Worm (Caenorhabditis elegans) whole organism, L2 larva: ENCODE data around the gene W06A7.2.

Source experiments
- F13H6.1 ChIP-seq: sonication (generic microtip); optimal IDR thresholded peaks from 2 replicates; lab custom pipeline; 2016; ENCODE audit warnings: missing genetic modification characterization, missing compliant biosample characterization
- ZK546.5 ChIP-seq: sonication (generic microtip); optimal IDR thresholded peaks from 2 replicates; lab custom pipeline; 2017; ENCODE audit warnings: missing biosample characterization, missing genetic modification characterization
- alr-1 ChIP-seq: fragments of 150-350 bp; optimal IDR thresholded peaks from 2 replicates; lab custom pipeline; 2014; ENCODE audit warnings: missing biosample characterization, missing genetic modification characterization
- aly-2 ChIP-seq: fragments of 150-350 bp; optimal IDR thresholded peaks from 2 replicates; lab custom pipeline; 2014; ENCODE audit warnings: missing biosample characterization, missing genetic modification characterization
- ama-1 ChIP-seq: fragments of 150-350 bp; optimal IDR thresholded peaks from 2 replicates; lab custom pipeline; 2018; ENCODE audit warnings: inconsistent platforms
- blmp-1 ChIP-seq: sonication (generic microtip); optimal IDR thresholded peaks from 2 replicates; lab custom pipeline; 2017; ENCODE audit warnings: missing genetic modification characterization, mild to moderate bottlenecking, missing compliant biosample characterization, antibody characterized with exemption, moderate library complexity; ENCODE audit not compliant: insufficient read depth
- ceh-16 ChIP-seq: fragments of 150-350 bp; optimal IDR thresholded peaks from 2 replicates; lab custom pipeline; 2014; ENCODE audit warnings: missing biosample characterization, missing genetic modification characterization
- dmd-4 ChIP-seq: sonication (generic microtip); optimal IDR thresholded peaks from 2 replicates; lab custom pipeline; 2017; ENCODE audit warnings: missing biosample characterization, missing genetic modification characterization
- egl-27 ChIP-seq: sonication (generic microtip); optimal IDR thresholded peaks from 3 replicates; lab custom pipeline; 2017; ENCODE audit warnings: missing biosample characterization, missing genetic modification reagents, missing genetic modification characterization
- elt-1 ChIP-seq: fragments of 150-350 bp; optimal IDR thresholded peaks from 2 replicates; lab custom pipeline; 2014; ENCODE audit warnings: missing biosample characterization, missing genetic modification characterization
- elt-3 ChIP-seq: sonication (generic microtip); optimal IDR thresholded peaks from 2 replicates; lab custom pipeline; 2017; ENCODE audit warnings: missing biosample characterization, missing genetic modification characterization
- fos-1 ChIP-seq: fragments of 150-350 bp; optimal IDR thresholded peaks from 2 replicates; lab custom pipeline; 2014; ENCODE audit warnings: missing biosample characterization, missing genetic modification characterization
- gmeb-1 ChIP-seq: fragments of 150-350 bp; optimal IDR thresholded peaks from 2 replicates; lab custom pipeline; 2014; ENCODE audit warnings: missing biosample characterization, missing genetic modification characterization
- lin-11 ChIP-seq: fragments of 150-350 bp; sonication (generic microtip); optimal IDR thresholded peaks from 2 replicates; lab custom pipeline; 2014; ENCODE audit warnings: missing biosample characterization, missing genetic modification characterization, inconsistent platforms, mixed read lengths
- lin-13 ChIP-seq: fragments of 150-350 bp; optimal IDR thresholded peaks from 2 replicates; lab custom pipeline; 2014; ENCODE audit warnings: missing biosample characterization, missing genetic modification reagents, missing genetic modification characterization
- lin-39 ChIP-seq: fragments of 150-350 bp; optimal IDR thresholded peaks from 2 replicates; lab custom pipeline; 2014; ENCODE audit warnings: missing biosample characterization, missing genetic modification reagents, missing genetic modification characterization
- lsy-2 ChIP-seq, 2 experiments: fragments of 150-350 bp in 1 of 2; sonication (generic microtip) in 1 of 2; optimal IDR thresholded peaks; 2 replicates each; lab custom pipeline; 2014 to 2017; ENCODE audit warnings: missing biosample characterization in 2 of 2, missing genetic modification characterization in 2 of 2
- mab-5 ChIP-seq: fragments of 150-350 bp; optimal IDR thresholded peaks from 2 replicates; lab custom pipeline; 2014; ENCODE audit warnings: missing biosample characterization, missing genetic modification characterization
- mbf-1 ChIP-seq: sonication (generic microtip); optimal IDR thresholded peaks from 2 replicates; lab custom pipeline; 2017; ENCODE audit warnings: missing biosample characterization, missing genetic modification characterization
- nhr-10 ChIP-seq: sonication (generic microtip); optimal IDR thresholded peaks from 2 replicates; lab custom pipeline; 2017; ENCODE audit warnings: missing biosample characterization, missing genetic modification characterization
- nhr-11 ChIP-seq: fragments of 150-350 bp; optimal IDR thresholded peaks from 2 replicates; lab custom pipeline; 2014; ENCODE audit warnings: missing biosample characterization, missing genetic modification characterization
- nhr-12 ChIP-seq: fragments of 150-350 bp; optimal IDR thresholded peaks from 2 replicates; lab custom pipeline; 2014; ENCODE audit warnings: missing biosample characterization, missing genetic modification characterization
- nhr-21 ChIP-seq: fragments of 150-350 bp; optimal IDR thresholded peaks from 2 replicates; lab custom pipeline; 2014; ENCODE audit warnings: missing biosample characterization, missing genetic modification characterization
- nhr-23 ChIP-seq: fragments of 150-350 bp; optimal IDR thresholded peaks from 2 replicates; lab custom pipeline; 2014; ENCODE audit warnings: missing biosample characterization, missing genetic modification reagents, missing genetic modification characterization
- nhr-237 ChIP-seq: fragments of 150-350 bp; optimal IDR thresholded peaks from 2 replicates; lab custom pipeline; 2014; ENCODE audit warnings: missing biosample characterization, missing genetic modification characterization
- nhr-6 ChIP-seq: fragments of 150-350 bp; optimal IDR thresholded peaks from 2 replicates; lab custom pipeline; 2014; ENCODE audit warnings: missing biosample characterization, missing genetic modification characterization
- peb-1 ChIP-seq: fragments of 150-350 bp; optimal IDR thresholded peaks from 2 replicates; lab custom pipeline; 2014; ENCODE audit warnings: missing biosample characterization, missing genetic modification characterization
- sem-4 ChIP-seq: fragments of 150-350 bp; optimal IDR thresholded peaks from 2 replicates; lab custom pipeline; 2014; ENCODE audit warnings: missing biosample characterization, missing genetic modification reagents, missing genetic modification characterization
- sma-3 ChIP-seq: sonication (generic microtip); optimal IDR thresholded peaks from 2 replicates; lab custom pipeline; 2016; ENCODE audit warnings: missing genetic modification reagents, missing genetic modification characterization, missing compliant biosample characterization
- sma-9 ChIP-seq, 2 experiments: fragments of 150-350 bp in 1 of 2; sonication (generic microtip) in 1 of 2; optimal IDR thresholded peaks; 2 replicates each; lab custom pipeline; 2014 to 2016; ENCODE audit warnings: missing genetic modification characterization in 2 of 2, mild to moderate bottlenecking in 1 of 2, missing biosample characterization in 1 of 2, missing compliant biosample characterization in 1 of 2, missing genetic modification reagents in 1 of 2, moderate library complexity in 1 of 2
- unc-55 ChIP-seq: fragments of 150-350 bp; sonication (generic microtip); optimal IDR thresholded peaks from 3 replicates; lab custom pipeline; 2014; ENCODE audit warnings: missing biosample characterization, missing genetic modification reagents, missing genetic modification characterization
- unc-62 ChIP-seq: fragments of 150-350 bp; optimal IDR thresholded peaks from 2 replicates; lab custom pipeline; 2014; ENCODE audit warnings: missing biosample characterization, missing genetic modification reagents, missing genetic modification characterization
- ztf-1 ChIP-seq: fragments of 200-800 bp; sonication (Bioruptor generic); conservative IDR thresholded peaks from 2 replicates; pipeline ENCODE4 v1.3.6; 2022; ENCODE audit warnings: missing genetic modification characterization, missing compliant biosample characterization
- ztf-11 ChIP-seq: sonication (generic microtip); optimal IDR thresholded peaks from 2 replicates; lab custom pipeline; 2017; ENCODE audit warnings: missing biosample characterization, missing genetic modification characterization
- ztf-4 ChIP-seq: fragments of 150-350 bp; optimal IDR thresholded peaks from 2 replicates; lab custom pipeline; 2014; ENCODE audit warnings: missing biosample characterization, missing genetic modification characterization

Gene W06A7.2

DNA sequence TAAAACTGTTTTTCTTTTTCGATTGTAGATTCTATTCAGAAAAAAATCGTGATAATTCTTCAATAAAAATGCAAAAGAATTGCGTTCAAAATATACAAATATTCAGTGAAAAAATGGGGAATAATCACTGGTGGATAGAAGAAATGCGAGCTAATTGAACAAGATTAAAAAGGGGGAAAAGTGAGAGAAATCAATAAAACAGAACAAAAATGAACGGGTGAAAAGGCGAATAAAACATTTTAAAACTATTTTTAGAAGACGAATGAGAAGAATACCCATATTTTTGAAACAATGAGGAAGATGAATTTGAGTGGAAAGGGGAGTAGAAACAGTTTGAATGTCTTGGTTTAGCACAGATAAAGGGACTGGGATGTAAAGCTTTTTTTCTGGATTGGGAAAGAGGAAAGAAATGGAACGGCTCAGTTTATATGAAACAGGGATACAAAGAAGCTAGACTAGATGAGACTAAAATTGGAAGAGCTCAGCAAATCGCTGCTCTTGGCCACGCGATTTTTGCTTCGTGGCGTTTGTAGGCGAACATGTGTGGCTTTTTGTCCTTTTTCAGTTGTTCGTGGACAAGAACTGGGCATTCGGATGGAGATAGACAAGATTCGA is 37.4 kb upstream of the W06A7.2 start, which contains the start of gene Y50E8A.12:
TSS of gene Y50E8A.12 (minus strand) at position 51 of the 615 bp plus-strand sequence.
- TF ChIP-seq nhr-12 (tag; lab: Kevin White, UChicago) (no peak), nhr-11 (no peak), sma-3 (GFP tag; lab: Kevin White, UChicago) (no peak), lin-11 (tag; lab: Kevin White, UChicago) (no peak), ztf-11 (tag; lab: Kevin White, UChicago) (no peak), lin-39 (tag; lab: Kevin White, UChicago) (no peak), sem-4 (tag; lab: Kevin White, UChicago) (no peak), lsy-2 (tag; optimal IDR thresholded peaks at IDR 0.05; lab: Kevin White, UChicago) (no peak), blmp-1 (tag; lab: Kevin White, UChicago) (no peak), egl-27 (tag; lab: Kevin White, UChicago) (no peak), F13H6.1 (no peak), mbf-1 (tag; lab: Kevin White, UChicago) (no peak), ama-1 (lab: Kevin White, UChicago) (no peak)

DNA sequence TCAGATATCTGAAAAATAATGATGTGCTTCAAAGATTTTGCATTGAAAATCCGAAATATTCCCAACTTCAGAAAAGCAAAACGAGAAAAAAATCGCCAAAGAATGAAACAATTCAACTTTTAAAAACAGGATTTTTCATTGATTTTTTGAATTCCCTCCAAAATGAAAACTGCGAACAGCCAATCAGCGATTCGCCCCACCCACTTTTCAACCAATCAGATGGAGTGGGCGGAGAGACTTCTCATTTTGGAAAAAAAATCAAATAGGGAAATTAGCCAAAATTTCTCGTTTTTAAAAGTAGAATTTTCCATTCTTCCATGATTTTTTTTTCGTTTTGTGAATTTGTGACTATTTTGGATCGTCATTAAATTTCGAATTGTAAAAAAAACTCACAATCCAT is 36.9 kb upstream of the W06A7.2 start:
- TF ChIP-seq lin-39 (tag; lab: Kevin White, UChicago), result no peak
- TF ChIP-seq blmp-1 (tag; lab: Kevin White, UChicago), result no peak
- TF ChIP-seq alr-1, result no peak
- TF ChIP-seq nhr-6 (tag; lab: Kevin White, UChicago), result no peak
- no peak for TF ChIP-seq nhr-10
- no peak for TF ChIP-seq mab-5 (tag; lab: Kevin White, UChicago)
- no peak for TF ChIP-seq elt-1
- no peak for TF ChIP-seq nhr-237 (tag; lab: Kevin White, UChicago)
- no peak for TF ChIP-seq ztf-1
- no peak for TF ChIP-seq aly-2 (tag; lab: Kevin White, UChicago)
- TF ChIP-seq sma-9 (GFP tag; optimal IDR thresholded peaks at IDR 0.05; lab: Kevin White, UChicago), result no peak
- TF ChIP-seq sma-9 (tag; optimal IDR thresholded peaks at IDR 0.05; lab: Kevin White, UChicago), result no peak
- TF ChIP-seq ZK546.5 (tag; lab: Kevin White, UChicago), result no peak
- TF ChIP-seq elt-3 (tag; lab: Kevin White, UChicago), result no peak
- no peak for TF ChIP-seq ztf-4 (tag; lab: Kevin White, UChicago)
- TF ChIP-seq peb-1, result no peak
- TF ChIP-seq nhr-21 (tag; lab: Kevin White, UChicago), result no peak
- TF ChIP-seq dmd-4, result no peak
- TF ChIP-seq unc-55 (GFP tag; lab: Kevin White, UChicago), result no peak
- TF ChIP-seq F13H6.1, result no peak

DNA sequence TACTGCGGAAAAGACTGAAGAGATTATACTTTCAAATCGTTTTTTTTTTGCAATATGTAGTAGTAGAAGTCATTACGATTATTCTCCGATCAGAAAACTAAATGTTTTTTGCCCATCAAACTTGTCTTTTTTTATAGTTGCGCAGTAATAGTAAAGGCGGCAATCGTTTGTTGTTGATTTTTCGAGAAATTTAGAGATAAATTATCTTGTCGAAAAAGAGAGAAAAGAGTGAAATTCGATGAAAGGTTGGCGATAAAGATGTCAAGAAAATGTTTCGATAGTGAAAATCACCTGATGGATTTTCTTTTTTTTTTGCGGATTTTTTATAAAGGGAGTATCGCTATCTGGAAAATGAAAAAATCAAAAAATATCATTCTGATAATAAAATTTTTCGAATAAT is 33.2 kb upstream of the W06A7.2 start:
- TF ChIP-seq peb-1 (no peak), fos-1 (tag; lab: Kevin White, UChicago) (no peak), elt-3 (tag; lab: Kevin White, UChicago) (no peak)

DNA sequence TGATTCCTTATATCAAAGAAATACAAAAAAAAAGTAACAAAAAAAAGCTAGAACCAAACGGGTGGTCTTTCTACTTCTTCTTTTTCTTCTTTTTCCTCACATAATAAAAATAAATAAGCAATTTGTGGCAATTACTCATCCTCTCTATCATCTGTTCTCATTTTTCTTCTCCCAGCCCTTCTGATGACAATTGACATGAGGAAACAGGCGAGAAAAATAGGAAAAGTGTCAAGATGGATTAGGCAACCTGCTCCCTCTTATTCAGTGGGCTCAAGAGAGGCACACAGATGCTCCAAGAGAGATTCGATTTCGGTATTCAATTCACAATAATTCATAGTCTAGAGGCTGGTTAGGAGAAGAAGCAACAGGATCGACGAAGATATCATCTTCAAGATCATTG is 30.9 kb upstream of the W06A7.2 start:
- TF ChIP-seq lin-11 (tag; lab: Kevin White, UChicago) (no peak), dmd-4 (no peak), lin-13 (no peak)

DNA sequence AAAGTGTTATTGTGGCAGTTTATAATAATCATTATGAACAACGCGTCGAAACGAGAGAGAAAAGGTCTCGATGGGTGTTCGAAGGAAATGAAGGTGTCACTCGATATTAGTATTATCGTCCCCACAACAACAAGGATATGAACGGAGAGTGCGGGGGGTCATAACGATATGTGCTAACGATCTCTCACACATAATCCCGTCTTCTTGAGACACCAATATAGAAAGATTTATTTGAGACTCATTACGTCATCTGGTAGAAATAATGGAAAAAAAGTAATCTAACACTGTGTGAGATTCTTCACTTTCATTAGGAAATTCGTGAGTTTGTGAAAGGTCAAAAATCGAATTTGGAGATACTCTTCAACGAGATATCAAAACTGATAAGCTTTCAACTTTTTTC is 29.9 kb upstream of the W06A7.2 start:
- TF ChIP-seq fos-1 (tag; lab: Kevin White, UChicago) (no peak), ztf-1 (no peak), ceh-16 (tag; lab: Kevin White, UChicago) (no peak), nhr-21 (tag; lab: Kevin White, UChicago) (no peak), gmeb-1 (tag; lab: Kevin White, UChicago) (no peak), nhr-11 (no peak), nhr-23 (tag; lab: Kevin White, UChicago) (no peak), unc-62 (GFP tag; lab: Kevin White, UChicago) (no peak)
- TF ChIP-seq, all 48 proteins: peak for 0
